Fruit fly (Drosophila melanogaster): Measurements from ENCODE around the gene Chrac-14.

The Chrac-14 gene

dm6 chr2L:8477049-8477448 is 39.8 kb downstream of the Chrac-14 start, which contains the start of gene CheA29a:
Gene CheA29a (plus strand): TSS chr2L:8477349.
- TF ChIP-seq Rel (GFP tag; optimal IDR thresholded peaks at IDR 0.05) = no peak
- no peak for TF ChIP-seq Rel (tag; optimal IDR thresholded peaks at IDR 0.05)
- TF ChIP-seq lola (GFP tag; optimal IDR thresholded peaks at IDR 0.05) = no peak
- no peak for TF ChIP-seq br (GFP tag; optimal IDR thresholded peaks at IDR 0.05)
- no peak for TF ChIP-seq Hr78 (GFP tag; optimal IDR thresholded peaks at IDR 0.05)
- TF ChIP-seq Hnf4 (GFP tag; optimal IDR thresholded peaks at IDR 0.05) = no peak

dm6 chr2L:8477971-8478370 is 40.8 kb downstream of the Chrac-14 start:
- TF ChIP-seq brk (GFP tag; optimal IDR thresholded peaks at IDR 0.05) (no peak), Hnf4 (GFP tag; optimal IDR thresholded peaks at IDR 0.05) (no peak), Hr78 (GFP tag; optimal IDR thresholded peaks at IDR 0.05) (no peak), N (GFP tag; optimal IDR thresholded peaks at IDR 0.05) (peak; percentile 83), Myc (optimal IDR thresholded peaks at IDR 0.05) (peak; percentile 74)

- peak; percentile 29 for TF ChIP-seq Vsx2 (GFP tag; optimal IDR thresholded peaks at IDR 0.05; ENCODE audit: partially characterized antibody)
- no peak for TF ChIP-seq tai (GFP tag; optimal IDR thresholded peaks at IDR 0.05)
- peak; percentile 68 to 70 for TF ChIP-seq dl (GFP tag; optimal IDR thresholded peaks at IDR 0.05; ENCODE audit: insufficient read depth in 1 of 2, partially characterized antibody in 2 of 2)
- peak; percentile 73 for TF ChIP-seq Dif (GFP tag; optimal IDR thresholded peaks at IDR 0.05; ENCODE audit: partially characterized antibody)
- peak; percentile 37 for TF ChIP-seq Hr83 (GFP tag; optimal IDR thresholded peaks at IDR 0.05; ENCODE audit: poor library complexity, severe bottlenecking)
Observed at dm6 chr2L:8478379-8478778, 41.2 kb downstream of the Chrac-14 start.

dm6 chr2L:8478911-8479706 is 41.9 kb downstream of the Chrac-14 start:
- TF ChIP-seq pan (optimal IDR thresholded peaks at IDR 0.05) (no peak), sage (GFP tag; optimal IDR thresholded peaks at IDR 0.05) (peak; percentile 47), foxo (GFP tag; optimal IDR thresholded peaks at IDR 0.05) (no peak), Mio (GFP tag; optimal IDR thresholded peaks at IDR 0.05) (no peak), Sp1 (GFP tag; optimal IDR thresholded peaks at IDR 0.05) (peak; percentile 84), psq (GFP tag; optimal IDR thresholded peaks at IDR 0.05) (peak; percentile 45), OdsH (GFP tag; optimal IDR thresholded peaks at IDR 0.05) (no peak), Vsx2 (GFP tag; optimal IDR thresholded peaks at IDR 0.05; ENCODE audit: partially characterized antibody) (peak; percentile 13), woc (GFP tag; optimal IDR thresholded peaks at IDR 0.05) (no peak), dmrt93B (GFP tag; optimal IDR thresholded peaks at IDR 0.05) (no peak), tai (GFP tag; optimal IDR thresholded peaks at IDR 0.05) (no peak), usp (GFP tag; optimal IDR thresholded peaks at IDR 0.05) (no peak), fru (GFP tag; optimal IDR thresholded peaks at IDR 0.05) (peak; percentile 10), ey (GFP tag; optimal IDR thresholded peaks at IDR 0.05) (no peak), brk (GFP tag; optimal IDR thresholded peaks at IDR 0.05) (peak; percentile 67), CrebA (GFP tag; optimal IDR thresholded peaks at IDR 0.05; ENCODE audit: borderline replicate concordance) (peak; percentile 90), Hr83 (GFP tag; optimal IDR thresholded peaks at IDR 0.05; ENCODE audit: poor library complexity, severe bottlenecking) (no peak), dsf (GFP tag; optimal IDR thresholded peaks at IDR 0.05; ENCODE audit: borderline replicate concordance) (no peak), Rel (GFP tag; optimal IDR thresholded peaks at IDR 0.05) (peak; percentile 86), Rel (tag; optimal IDR thresholded peaks at IDR 0.05) (peak; percentile 3)

- TF ChIP-seq tai (GFP tag; optimal IDR thresholded peaks at IDR 0.05) (no peak), usp (GFP tag; optimal IDR thresholded peaks at IDR 0.05) (no peak), N (GFP tag; optimal IDR thresholded peaks at IDR 0.05) (no peak), jim (GFP tag; optimal IDR thresholded peaks at IDR 0.05) (no peak), sv (GFP tag; optimal IDR thresholded peaks at IDR 0.05) (no peak), Dif (GFP tag; optimal IDR thresholded peaks at IDR 0.05; ENCODE audit: partially characterized antibody) (no peak), Dfd (GFP tag; optimal IDR thresholded peaks at IDR 0.05) (no peak), brk (GFP tag; optimal IDR thresholded peaks at IDR 0.05) (no peak), Hnf4 (GFP tag; optimal IDR thresholded peaks at IDR 0.05) (no peak), Hr83 (GFP tag; optimal IDR thresholded peaks at IDR 0.05; ENCODE audit: poor library complexity, severe bottlenecking) (no peak), Mio (GFP tag; optimal IDR thresholded peaks at IDR 0.05) (no peak), foxo (GFP tag; optimal IDR thresholded peaks at IDR 0.05) (no peak), Sp1 (GFP tag; optimal IDR thresholded peaks at IDR 0.05) (no peak), ey (GFP tag; optimal IDR thresholded peaks at IDR 0.05) (no peak), fru (GFP tag; optimal IDR thresholded peaks at IDR 0.05) (no peak), Myc (optimal IDR thresholded peaks at IDR 0.05) (no peak), h (GFP tag; optimal IDR thresholded peaks at IDR 0.05) (no peak), Hr78 (GFP tag; optimal IDR thresholded peaks at IDR 0.05) (no peak), lola (GFP tag; optimal IDR thresholded peaks at IDR 0.05) (no peak)
Observed at dm6 chr2L:8480825-8481224, 43.6 kb downstream of the Chrac-14 start.
